Fruit fly (Drosophila melanogaster): Measurements from ENCODE around the gene Dna2.

The Dna2 gene

dm6 chrX:9987361-9988087 is 22.8 kb upstream of the Dna2 start (continued):
- peak; percentile 25 for TF ChIP-seq Ets96B (tag; optimal IDR thresholded peaks at IDR 0.05)
- TF ChIP-seq Sox14 (GFP tag; optimal IDR thresholded peaks at IDR 0.05) = no peak
- peak; percentile 25 for TF ChIP-seq CG9139 (GFP tag; optimal IDR thresholded peaks at IDR 0.05)
- no peak for TF ChIP-seq Hr39 (GFP tag; optimal IDR thresholded peaks at IDR 0.05)
- no peak for TF ChIP-seq Smox (GFP tag; optimal IDR thresholded peaks at IDR 0.05)
- TF ChIP-seq salr (GFP tag; optimal IDR thresholded peaks at IDR 0.05) = no peak
- peak; percentile 27 for TF ChIP-seq CG11762 (GFP tag; optimal IDR thresholded peaks at IDR 0.05; ENCODE audit: insufficient read depth)
- TF ChIP-seq CG6276 (GFP tag; optimal IDR thresholded peaks at IDR 0.05) = no peak

dm6 chrX:9989154-9989787 is 21.0 kb upstream of the Dna2 start, which contains the start of gene CG32694:
TSS of gene CG32694 (plus strand) at chrX:9989690.
- no peak for TF ChIP-seq CG3919 (GFP tag; optimal IDR thresholded peaks at IDR 0.05)
- peak in 1 of 2 experiments; percentile 73 for TF ChIP-seq ss (GFP tag; optimal IDR thresholded peaks at IDR 0.05)
- TF ChIP-seq svp (GFP tag) = no peak
- TF ChIP-seq CG11902 (GFP tag; optimal IDR thresholded peaks at IDR 0.05) = no peak
- TF ChIP-seq CG6276 (GFP tag; optimal IDR thresholded peaks at IDR 0.05) = peak; percentile 52
- no peak for TF ChIP-seq Ets21C (GFP tag; optimal IDR thresholded peaks at IDR 0.05)
- peak; percentile 39; the same call in 1 of the 2 replicates for TF ChIP-seq CG15336 (GFP tag; IDR thresholded peaks at IDR 0.05)
- no peak for TF ChIP-seq achi (GFP tag; optimal IDR thresholded peaks at IDR 0.05)
- no peak for TF ChIP-seq CG8319 (GFP tag; optimal IDR thresholded peaks at IDR 0.05)
- no peak for TF ChIP-seq fd85E (GFP tag; optimal IDR thresholded peaks at IDR 0.05)
- no peak for TF ChIP-seq CG3032 (tag; optimal IDR thresholded peaks at IDR 0.05)
- TF ChIP-seq net (GFP tag; optimal IDR thresholded peaks at IDR 0.05) = no peak
- TF ChIP-seq Eip78C (GFP tag) = peak; percentile 72
- TF ChIP-seq CG8119 (GFP tag; IDR thresholded peaks at IDR 0.05) = peak; percentile 46; the same call in 1 of the 3 replicates
- TF ChIP-seq CG9139 (GFP tag; optimal IDR thresholded peaks at IDR 0.05) = peak; percentile 20
- no peak for TF ChIP-seq fd59A (GFP tag; optimal IDR thresholded peaks at IDR 0.05)
- no peak for TF ChIP-seq CG11294 (GFP tag; IDR thresholded peaks at IDR 0.05)
- TF ChIP-seq Blimp-1 (GFP tag; optimal IDR thresholded peaks at IDR 0.05) = peak; percentile 79
- TF ChIP-seq CG6808 (GFP tag; optimal IDR thresholded peaks at IDR 0.05) = peak; percentile 0
- peak; percentile 13 for TF ChIP-seq CG16779 (tag; optimal IDR thresholded peaks at IDR 0.05)
- no peak for TF ChIP-seq topi (GFP tag; optimal IDR thresholded peaks at IDR 0.05)
- no peak for TF ChIP-seq Hr4 (GFP tag; optimal IDR thresholded peaks at IDR 0.05)
- no peak for TF ChIP-seq pdm3 (GFP tag; optimal IDR thresholded peaks at IDR 0.05)
- no peak for TF ChIP-seq Smox (GFP tag; optimal IDR thresholded peaks at IDR 0.05)

dm6 chrX:9991013-9991412 is 19.3 kb upstream of the Dna2 start:
- no peak for TF ChIP-seq achi (GFP tag; optimal IDR thresholded peaks at IDR 0.05)
- TF ChIP-seq vri (GFP tag; optimal IDR thresholded peaks at IDR 0.05) = peak; percentile 79
- no peak for TF ChIP-seq acj6 (GFP tag; optimal IDR thresholded peaks at IDR 0.05)
- TF ChIP-seq CG7368 (GFP tag; optimal IDR thresholded peaks at IDR 0.05) = no peak
- no peak for TF ChIP-seq Hr39 (GFP tag; optimal IDR thresholded peaks at IDR 0.05)
- TF ChIP-seq CG32006 (GFP tag; optimal IDR thresholded peaks at IDR 0.05) = no peak
- no peak for TF ChIP-seq pdm3 (GFP tag; optimal IDR thresholded peaks at IDR 0.05)
- no peak for TF ChIP-seq Sox102F (GFP tag; optimal IDR thresholded peaks at IDR 0.05)
- TF ChIP-seq Ets96B (tag; optimal IDR thresholded peaks at IDR 0.05) = no peak
- no peak for TF ChIP-seq Ets21C (GFP tag; optimal IDR thresholded peaks at IDR 0.05)
- TF ChIP-seq CG10631 (GFP tag; optimal IDR thresholded peaks at IDR 0.05) = no peak
- TF ChIP-seq eg (GFP tag; IDR thresholded peaks at IDR 0.05) = 0 out of 3 replicates have a peak, but pooled peaks have one; percentile 12
- no peak for TF ChIP-seq CG34406 (GFP tag; optimal IDR thresholded peaks at IDR 0.05)
- no peak for TF ChIP-seq CG8319 (GFP tag; optimal IDR thresholded peaks at IDR 0.05)
- TF ChIP-seq Eip93F (GFP tag; optimal IDR thresholded peaks at IDR 0.05) = no peak
- TF ChIP-seq fd59A (GFP tag; optimal IDR thresholded peaks at IDR 0.05) = no peak
- no peak for TF ChIP-seq Sox14 (GFP tag; optimal IDR thresholded peaks at IDR 0.05)
- no peak for TF ChIP-seq CG3919 (GFP tag; optimal IDR thresholded peaks at IDR 0.05)
- no peak for TF ChIP-seq CG11902 (GFP tag; optimal IDR thresholded peaks at IDR 0.05)
- TF ChIP-seq CG11762 (GFP tag; optimal IDR thresholded peaks at IDR 0.05; ENCODE audit: insufficient read depth) = no peak
- TF ChIP-seq spab (GFP tag; optimal IDR thresholded peaks at IDR 0.05) = no peak
- no peak for TF ChIP-seq CG8119 (GFP tag; IDR thresholded peaks at IDR 0.05)
- TF ChIP-seq Lpt (GFP tag; optimal IDR thresholded peaks at IDR 0.05) = no peak
- TF ChIP-seq CG8632 (GFP tag; optimal IDR thresholded peaks at IDR 0.05) = no peak
- TF ChIP-seq Blimp-1 (GFP tag; optimal IDR thresholded peaks at IDR 0.05) = peak; percentile 88
- no peak for TF ChIP-seq fkh (GFP tag; optimal IDR thresholded peaks at IDR 0.05)
- TF ChIP-seq CG11294 (GFP tag; IDR thresholded peaks at IDR 0.05) = no peak
- no peak for TF ChIP-seq OdsH (GFP tag; optimal IDR thresholded peaks at IDR 0.05)
- no peak for TF ChIP-seq ss (GFP tag; optimal IDR thresholded peaks at IDR 0.05)
- no peak for TF ChIP-seq net (GFP tag; optimal IDR thresholded peaks at IDR 0.05)
- no peak for TF ChIP-seq CG6854 (GFP tag; optimal IDR thresholded peaks at IDR 0.05)

All from whole organism, prepupa.